Worm (Caenorhabditis elegans): ENCODE data around the gene skih-2.

Gene skih-2

DNA sequence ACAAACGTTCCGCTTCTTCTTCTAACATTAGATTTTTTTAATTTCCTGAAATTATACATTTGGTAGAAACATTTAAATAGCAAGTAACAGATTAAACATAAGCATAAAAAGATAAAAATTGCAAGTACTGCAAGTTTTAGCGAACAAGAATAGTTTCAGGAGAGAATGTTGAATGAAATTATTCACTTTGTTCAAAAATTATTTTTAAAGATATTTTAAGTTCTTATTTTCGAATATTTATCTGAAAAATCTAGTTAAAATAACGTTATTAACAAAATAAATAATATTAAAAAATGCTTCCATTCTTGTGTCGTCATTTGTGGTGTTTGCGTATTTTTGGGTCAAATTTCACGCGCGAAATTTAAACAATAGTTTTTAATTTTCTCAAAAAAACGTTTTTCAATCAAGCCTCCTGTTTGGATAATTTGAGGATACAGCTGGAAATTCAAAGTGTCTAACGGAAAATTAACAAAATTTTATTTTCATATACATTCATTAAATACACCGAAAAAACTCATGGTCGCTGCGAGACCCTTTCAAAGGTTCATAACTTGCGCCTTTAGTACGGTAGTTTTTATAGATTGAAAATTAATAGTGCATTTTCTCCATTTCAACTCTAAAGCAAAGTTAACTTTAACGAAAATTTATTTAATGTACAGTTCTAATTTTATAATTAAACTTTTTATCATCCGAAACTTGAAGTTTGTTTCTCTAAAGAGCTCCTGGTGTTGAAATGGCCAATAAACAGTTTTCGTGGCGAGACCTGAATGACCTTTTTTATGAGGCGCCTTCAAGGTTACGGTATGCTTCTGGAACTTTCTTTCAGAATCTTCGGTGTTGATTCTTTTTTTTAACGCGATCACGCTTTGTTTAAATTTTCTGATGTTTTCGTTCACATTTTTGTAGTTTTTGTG is at the start of gene skih-2:
Gene skih-2 (minus strand): TSS at position 51 of the 914 bp plus-strand sequence.
- TF ChIP-seq ces-1 (GFP tag; optimal IDR thresholded peaks at IDR 0.05) = peak; percentile 89
- TF ChIP-seq tbx-8 (GFP tag; optimal IDR thresholded peaks at IDR 0.05) = no peak
- peak; percentile 65 for TF ChIP-seq lsy-2 (tag; optimal IDR thresholded peaks at IDR 0.05)
- peak; percentile 26 for TF ChIP-seq pha-4 (tag; optimal IDR thresholded peaks at IDR 0.05)
- TF ChIP-seq unc-62 (GFP tag; optimal IDR thresholded peaks at IDR 0.05) = no peak
- no peak for TF ChIP-seq ham-2 (GFP tag; optimal IDR thresholded peaks at IDR 0.05)
- no peak for TF ChIP-seq cnd-1 (tag; optimal IDR thresholded peaks at IDR 0.05)
- no peak for TF ChIP-seq flh-1 (GFP tag; optimal IDR thresholded peaks at IDR 0.05)
- TF ChIP-seq unc-39 (tag; optimal IDR thresholded peaks at IDR 0.05) = peak; percentile 64
- no peak for TF ChIP-seq sptf-1 (tag; optimal IDR thresholded peaks at IDR 0.05)
- TF ChIP-seq mep-1 (tag; optimal IDR thresholded peaks at IDR 0.05) = peak; percentile 32
- TF ChIP-seq nhr-237 (tag; optimal IDR thresholded peaks at IDR 0.05) = peak; percentile 27

DNA sequence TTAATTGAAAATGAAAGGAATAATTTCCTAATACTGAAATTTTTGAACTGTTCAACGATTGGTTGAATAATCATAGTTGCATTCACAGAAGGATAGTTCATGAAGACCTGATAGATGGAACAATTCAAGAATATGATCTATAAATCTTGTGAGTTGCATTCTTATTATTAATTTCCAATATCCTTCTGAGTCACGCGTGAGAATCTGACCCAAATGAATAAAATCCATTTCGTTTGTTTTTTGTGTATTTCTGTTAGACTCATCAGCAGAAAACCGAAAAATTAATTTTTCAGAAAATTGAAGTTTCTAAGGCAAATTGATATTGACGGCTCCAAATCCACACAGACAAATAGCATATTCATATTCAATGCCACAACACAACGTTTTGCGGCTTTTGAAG is 47.2 kb upstream of the skih-2 start, which contains the start of gene fbxb-79:
Gene fbxb-79 (minus strand): TSS at position 101 of the 400 bp plus-strand sequence.
- TF ChIP-seq bed-3 (GFP tag; optimal IDR thresholded peaks at IDR 0.05) (no peak), ham-2 (GFP tag; optimal IDR thresholded peaks at IDR 0.05) (no peak), unc-39 (tag; optimal IDR thresholded peaks at IDR 0.05) (no peak), flh-1 (GFP tag; optimal IDR thresholded peaks at IDR 0.05) (no peak), pha-4 (tag; optimal IDR thresholded peaks at IDR 0.05) (no peak), elt-1 (tag; optimal IDR thresholded peaks at IDR 0.05; ENCODE audit: borderline replicate concordance, insufficient read depth) (no peak), sem-2 (GFP tag; optimal IDR thresholded peaks at IDR 0.05) (no peak), tbx-8 (GFP tag; optimal IDR thresholded peaks at IDR 0.05) (no peak), M03D4.4 (tag; optimal IDR thresholded peaks at IDR 0.05) (no peak), unc-62 (GFP tag; optimal IDR thresholded peaks at IDR 0.05) (no peak), ceh-39 (tag; optimal IDR thresholded peaks at IDR 0.05) (no peak)

DNA sequence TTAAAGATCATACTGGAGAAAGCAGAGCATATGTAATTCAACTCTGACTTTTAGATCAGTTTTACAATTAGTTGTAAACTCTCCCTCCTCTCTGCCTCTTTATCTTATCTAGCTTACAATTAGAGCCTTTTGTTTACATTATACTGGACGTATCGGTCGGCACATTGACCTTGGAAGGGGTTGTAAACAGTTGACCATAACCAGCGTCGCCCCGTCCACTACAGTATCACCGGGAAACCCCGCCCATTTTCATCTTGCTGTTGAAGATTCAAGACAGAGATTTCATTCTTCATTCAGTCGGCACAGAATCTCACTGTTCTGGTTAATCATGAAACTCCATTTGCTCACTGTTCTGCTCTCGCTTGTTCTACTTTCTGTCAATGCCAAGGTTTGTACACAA is 44.6 kb upstream of the skih-2 start, which contains the start of gene sdz-27:
Gene sdz-27 (plus strand): TSS at position 301 of the 400 bp plus-strand sequence.
- TF ChIP-seq zip-8 (tag; optimal IDR thresholded peaks at IDR 0.05) (no peak), tbx-8 (GFP tag; optimal IDR thresholded peaks at IDR 0.05) (no peak), ceh-83 (GFP tag; optimal IDR thresholded peaks at IDR 0.05) (no peak), sem-2 (GFP tag; optimal IDR thresholded peaks at IDR 0.05) (no peak), ham-2 (GFP tag; optimal IDR thresholded peaks at IDR 0.05) (no peak), hlh-1 (tag; optimal IDR thresholded peaks at IDR 0.05) (no peak), drap-1 (GFP tag; optimal IDR thresholded peaks at IDR 0.05) (no peak), blmp-1 (tag; optimal IDR thresholded peaks at IDR 0.05) (no peak), mab-5 (tag; optimal IDR thresholded peaks at IDR 0.05) (no peak), elt-1 (tag; optimal IDR thresholded peaks at IDR 0.05; ENCODE audit: borderline replicate concordance, insufficient read depth) (no peak), ces-1 (GFP tag; optimal IDR thresholded peaks at IDR 0.05) (no peak), ceh-43 (GFP tag; optimal IDR thresholded peaks at IDR 0.05) (no peak), sptf-1 (tag; optimal IDR thresholded peaks at IDR 0.05) (no peak), nhr-237 (tag; optimal IDR thresholded peaks at IDR 0.05) (no peak), lin-32 (GFP tag; optimal IDR thresholded peaks at IDR 0.05) (no peak)

DNA sequence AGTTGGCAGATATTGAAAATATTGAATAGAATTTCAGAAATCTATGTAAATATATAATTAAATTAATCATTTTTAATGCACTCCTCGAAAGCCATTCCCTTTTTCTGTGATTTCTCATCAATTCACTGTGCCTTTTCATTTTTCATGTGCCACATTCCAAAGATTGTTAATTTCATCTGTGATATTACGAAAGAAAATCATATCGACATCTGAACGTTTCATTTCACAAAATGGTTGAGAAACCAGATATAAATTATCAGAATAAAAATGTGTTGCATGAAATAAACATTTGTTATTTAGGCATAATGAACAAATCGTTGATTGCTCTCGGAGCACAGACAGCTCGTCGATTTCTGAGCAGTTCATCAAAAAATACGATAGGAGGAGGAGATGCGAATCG is 41.8 kb upstream of the skih-2 start, which contains the start of gene nuaf-3:
Gene nuaf-3 (plus strand): TSS at position 301 of the 400 bp plus-strand sequence.
- TF ChIP-seq nhr-12 (tag; optimal IDR thresholded peaks at IDR 0.05) = no peak
- no peak for TF ChIP-seq ham-2 (GFP tag; optimal IDR thresholded peaks at IDR 0.05)
- TF ChIP-seq nhr-237 (tag; optimal IDR thresholded peaks at IDR 0.05) = no peak
- no peak for TF ChIP-seq sptf-1 (tag; optimal IDR thresholded peaks at IDR 0.05)
- no peak for TF ChIP-seq nhr-28 (tag; optimal IDR thresholded peaks at IDR 0.05)
- TF ChIP-seq nhr-76 (tag; optimal IDR thresholded peaks at IDR 0.05) = no peak
- TF ChIP-seq zip-8 (tag; optimal IDR thresholded peaks at IDR 0.05) = no peak
- no peak for TF ChIP-seq mab-5 (tag; optimal IDR thresholded peaks at IDR 0.05)
- TF ChIP-seq unc-120 (tag; optimal IDR thresholded peaks at IDR 0.05; ENCODE audit: poor library complexity, severe bottlenecking) = no peak
- TF ChIP-seq snpc-4 (tag; optimal IDR thresholded peaks at IDR 0.05) = no peak
- TF ChIP-seq ces-1 (GFP tag; optimal IDR thresholded peaks at IDR 0.05) = no peak
- no peak for TF ChIP-seq lin-32 (GFP tag; optimal IDR thresholded peaks at IDR 0.05)
- no peak for TF ChIP-seq tbx-8 (GFP tag; optimal IDR thresholded peaks at IDR 0.05)

All from whole organism, mixed stage, embryonic.